Fruit fly (Drosophila melanogaster) whole organism, pupa: ENCODE data around the gene r.
A peak's percentile ranks its signal among the peaks of the same experiment; 100 is the strongest.

ENCODE experiments used
- CG10348 ChIP-seq: fragments of 200-800 bp; sonication (Bioruptor generic); IDR thresholded peaks from 2 replicates; pipeline ENCODE4 v1.3.6; 2022; ENCODE audit warnings: missing biosample characterization, missing genetic modification characterization
- CG12605 ChIP-seq: fragments of 200-800 bp; sonication (Bioruptor generic); IDR thresholded peaks from 2 replicates; pipeline ENCODE4 v1.3.6; 2022; ENCODE audit warnings: missing biosample characterization, missing genetic modification characterization
- CG13204 ChIP-seq: fragments of 200-800 bp; sonication (Bioruptor generic); optimal IDR thresholded peaks from 2 replicates; lab custom pipeline; 2018; ENCODE audit warnings: missing biosample characterization, mild to moderate bottlenecking, missing genetic modification characterization, moderate library complexity
- CG14655 ChIP-seq: fragments of 200-800 bp; sonication (Bioruptor generic); optimal IDR thresholded peaks from 3 replicates; lab custom pipeline; 2017; ENCODE audit warnings: mild to moderate bottlenecking, missing biosample characterization, missing genetic modification reagents, missing genetic modification characterization
- CG15710 ChIP-seq: fragments of 200-800 bp; sonication (Bioruptor generic); optimal IDR thresholded peaks from 2 replicates; lab custom pipeline; 2018; ENCODE audit warnings: missing biosample characterization, mild to moderate bottlenecking, missing genetic modification characterization, moderate library complexity
- CG17806 ChIP-seq: fragments of 200-800 bp; sonication (Bioruptor generic); optimal IDR thresholded peaks from 2 replicates; lab custom pipeline; 2018; ENCODE audit warnings: missing biosample characterization, mild to moderate bottlenecking, missing genetic modification characterization, moderate library complexity
- CG32121 ChIP-seq: fragments of 200-800 bp; sonication (Bioruptor generic); IDR thresholded peaks from 2 replicates; pipeline ENCODE4 v1.3.6; 2022; ENCODE audit warnings: missing biosample characterization, missing genetic modification characterization
- CG34367 ChIP-seq: fragments of 200-800 bp; sonication (Bioruptor generic); optimal IDR thresholded peaks from 2 replicates; lab custom pipeline; 2018; ENCODE audit warnings: missing biosample characterization, mild to moderate bottlenecking, missing genetic modification characterization
- CG4496 ChIP-seq: fragments of 200-800 bp; sonication (Bioruptor generic); IDR thresholded peaks from 3 replicates; pipeline ENCODE4 v1.3.6; 2022; ENCODE audit warnings: missing biosample characterization, missing genetic modification characterization
- CG8159 ChIP-seq: fragments of 200-800 bp; sonication (Bioruptor generic); optimal IDR thresholded peaks from 3 replicates; lab custom pipeline; 2018; ENCODE audit warnings: missing biosample characterization, mild to moderate bottlenecking, missing genetic modification characterization, moderate library complexity
- CG8301 ChIP-seq: fragments of 200-800 bp; sonication (Bioruptor generic); optimal IDR thresholded peaks from 2 replicates; lab custom pipeline; 2018; ENCODE audit warnings: missing biosample characterization, mild to moderate bottlenecking, missing genetic modification characterization
- CG9948 ChIP-seq: fragments of 200-800 bp; sonication (Bioruptor generic); optimal IDR thresholded peaks from 2 replicates; lab custom pipeline; 2018; ENCODE audit warnings: missing biosample characterization, mild to moderate bottlenecking, missing genetic modification characterization, moderate library complexity
- D1 ChIP-seq: fragments of 200-800 bp; sonication (Bioruptor generic); optimal IDR thresholded peaks from 2 replicates; lab custom pipeline; 2018; ENCODE audit warnings: missing biosample characterization, mild to moderate bottlenecking, missing genetic modification characterization, moderate library complexity
- EcR ChIP-seq: fragments of 200-800 bp; sonication (Bioruptor generic); optimal IDR thresholded peaks from 3 replicates; lab custom pipeline; 2019; ENCODE audit warnings: missing biosample characterization, missing genetic modification characterization, mild to moderate bottlenecking, moderate library complexity, missing genetic modification reagents
- Ets98B ChIP-seq: fragments of 200-800 bp; sonication (Bioruptor generic); IDR thresholded peaks from 2 replicates; pipeline ENCODE4 v1.3.6; 2022; ENCODE audit warnings: missing biosample characterization, missing genetic modification characterization
- Pif1A ChIP-seq: fragments of 200-800 bp; sonication (Bioruptor generic); optimal IDR thresholded peaks from 3 replicates; lab custom pipeline; 2016; ENCODE audit warnings: missing biosample characterization, missing genetic modification characterization
- Pif1B ChIP-seq: fragments of 200-800 bp; sonication (Bioruptor generic); optimal IDR thresholded peaks from 3 replicates; lab custom pipeline; 2016; ENCODE audit warnings: missing biosample characterization, missing genetic modification characterization
- Snoo ChIP-seq: fragments of 200-800 bp; sonication (Bioruptor generic); optimal IDR thresholded peaks from 3 replicates; lab custom pipeline; 2017; ENCODE audit warnings: missing biosample characterization, mild to moderate bottlenecking, missing genetic modification characterization, inconsistent platforms
- fd96Ca ChIP-seq: fragments of 200-800 bp; sonication (Bioruptor generic); IDR thresholded peaks from 3 replicates; pipeline ENCODE4 v1.3.6; 2022; ENCODE audit warnings: missing biosample characterization, missing genetic modification characterization
- gl ChIP-seq: fragments of 200-800 bp; sonication (Bioruptor generic); optimal IDR thresholded peaks from 2 replicates; lab custom pipeline; 2018; ENCODE audit warnings: missing biosample characterization, mild to moderate bottlenecking, missing genetic modification characterization
- rn ChIP-seq: fragments of 200-800 bp; sonication (Bioruptor generic); IDR thresholded peaks from 2 replicates; pipeline ENCODE4 v1.3.6; 2022; ENCODE audit warnings: missing biosample characterization, missing genetic modification characterization

Gene r

dm6 chrX:16687400-16688105 lies 32.4 kb downstream of the r start:
- TF ChIP-seq Pif1A (no peak), CG32121 (GFP tag; lab: Robert Waterston, UW) (no peak), Pif1B (no peak), CG9948 (tag; lab: Kevin White, UChicago) (no peak), Snoo (tag; lab: Kevin White, UChicago) (no peak), CG12605 (GFP tag; lab: Robert Waterston, UW) (no peak), EcR (GFP tag; lab: Kevin White, UChicago) (no peak), CG15710 (tag; lab: Kevin White, UChicago) (no peak), fd96Ca (GFP tag; lab: Robert Waterston, UW) (no peak), CG8159 (tag; lab: Kevin White, UChicago) (no peak), CG13204 (GFP tag; lab: Kevin White, UChicago) (no peak), CG8301 (tag; lab: Kevin White, UChicago) (no peak), CG10348 (GFP tag; lab: Robert Waterston, UW) (no peak), CG17806 (tag; lab: Kevin White, UChicago) (no peak)

DNA sequence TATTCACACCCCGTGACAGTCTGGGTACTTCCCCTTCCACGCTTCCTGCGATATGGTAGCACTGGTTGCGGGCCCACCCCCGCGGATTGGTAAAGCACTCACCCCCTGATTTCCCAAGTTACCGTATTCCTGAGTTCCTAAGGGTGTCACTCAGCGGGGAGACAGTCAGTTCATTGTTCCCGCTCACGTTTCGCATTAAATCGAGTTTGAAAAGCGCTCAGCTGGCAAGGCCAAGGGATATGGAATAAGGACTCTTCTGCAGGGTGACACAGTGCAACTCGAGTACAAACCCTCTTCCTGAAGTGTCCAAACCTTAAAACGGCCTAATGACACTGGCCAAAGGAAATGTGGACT lies 32.9 kb downstream of the r start:
- TF ChIP-seq CG4496 (GFP tag; lab: Robert Waterston, UW): no peak
- TF ChIP-seq rn (GFP tag; lab: Robert Waterston, UW): no peak
- no peak for TF ChIP-seq CG10348 (GFP tag; lab: Robert Waterston, UW)
- no peak for TF ChIP-seq CG34367
- TF ChIP-seq D1 (tag; lab: Kevin White, UChicago): no peak
- no peak for TF ChIP-seq CG14655 (GFP tag; lab: Kevin White, UChicago)
- no peak for TF ChIP-seq CG8159 (tag; lab: Kevin White, UChicago)
- no peak for TF ChIP-seq gl (tag; lab: Kevin White, UChicago)
- no peak for TF ChIP-seq Pif1A
- TF ChIP-seq EcR (GFP tag; lab: Kevin White, UChicago): no peak
- TF ChIP-seq Snoo (tag; lab: Kevin White, UChicago): no peak
- TF ChIP-seq CG13204 (GFP tag; lab: Kevin White, UChicago): no peak
- no peak for TF ChIP-seq CG17806 (tag; lab: Kevin White, UChicago)

DNA sequence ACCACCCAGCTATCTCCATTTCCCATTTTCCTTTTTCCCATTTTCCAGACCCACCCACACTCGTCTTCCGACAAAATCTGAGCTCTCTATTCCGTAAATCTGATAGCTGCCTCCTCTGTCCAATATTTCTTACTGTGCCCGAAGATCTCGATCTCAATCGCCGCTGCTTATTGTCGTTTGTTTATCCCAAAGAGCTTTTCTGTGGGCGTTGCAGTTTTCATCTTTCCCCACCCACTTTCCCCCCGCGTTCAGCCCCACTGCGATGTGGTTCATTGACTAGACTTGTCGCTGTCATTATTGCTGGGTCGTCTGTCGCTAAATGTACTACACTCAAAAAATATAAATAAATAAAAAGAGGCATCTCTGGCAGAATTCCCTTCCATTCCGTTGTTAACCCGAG lies 34.2 kb downstream of the r start:
- TF ChIP-seq CG10348 (GFP tag; lab: Robert Waterston, UW) (no peak), CG32121 (GFP tag; lab: Robert Waterston, UW) (no peak), Snoo (tag; lab: Kevin White, UChicago) (no peak), CG15710 (tag; lab: Kevin White, UChicago) (no peak), Ets98B (GFP tag; lab: Robert Waterston, UW) (no peak), CG4496 (GFP tag; lab: Robert Waterston, UW) (no peak), rn (GFP tag; lab: Robert Waterston, UW) (no peak), CG12605 (GFP tag; lab: Robert Waterston, UW) (no peak), D1 (tag; lab: Kevin White, UChicago) (no peak), CG8159 (tag; lab: Kevin White, UChicago) (no peak), EcR (GFP tag; lab: Kevin White, UChicago) (no peak), CG9948 (tag; lab: Kevin White, UChicago) (no peak), CG8301 (tag; lab: Kevin White, UChicago) (no peak), fd96Ca (GFP tag; lab: Robert Waterston, UW) (no peak), CG13204 (GFP tag; lab: Kevin White, UChicago) (no peak), gl (tag; lab: Kevin White, UChicago) (no peak), CG17806 (tag; lab: Kevin White, UChicago) (no peak)

dm6 chrX:16689966-16690365 lies 34.8 kb downstream of the r start:
- TF ChIP-seq Snoo (tag; lab: Kevin White, UChicago): no peak
- TF ChIP-seq CG14655 (GFP tag; lab: Kevin White, UChicago): peak; percentile 20
- no peak for TF ChIP-seq CG13204 (GFP tag; lab: Kevin White, UChicago)
- TF ChIP-seq CG9948 (tag; lab: Kevin White, UChicago): peak; percentile 21
- TF ChIP-seq CG17806 (tag; lab: Kevin White, UChicago): peak; percentile 31
- no peak for TF ChIP-seq CG32121 (GFP tag; lab: Robert Waterston, UW)
- TF ChIP-seq CG8159 (tag; lab: Kevin White, UChicago): peak; percentile 35
- TF ChIP-seq CG15710 (tag; lab: Kevin White, UChicago): peak; percentile 13

DNA sequence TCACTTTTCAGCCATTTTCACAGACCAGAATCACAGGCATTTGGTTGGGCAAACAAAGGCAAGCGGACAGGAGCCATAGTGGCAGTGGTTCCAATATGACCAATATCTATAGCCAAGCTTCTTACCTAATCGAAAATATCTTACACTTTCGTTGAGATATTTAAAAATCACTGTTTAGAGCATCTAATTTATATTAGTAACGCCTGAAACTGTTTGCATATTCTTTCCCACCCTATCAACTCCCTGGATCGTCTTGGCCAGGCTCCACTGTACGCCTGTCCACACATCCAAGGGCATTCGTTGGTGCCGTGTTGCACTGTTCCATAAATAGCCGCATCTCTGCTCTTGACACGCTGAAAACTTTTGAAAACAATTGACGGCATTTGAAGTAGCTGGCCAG lies 35.3 kb downstream of the r start:
- TF ChIP-seq CG17806 (tag; lab: Kevin White, UChicago) (peak; percentile 36), CG9948 (tag; lab: Kevin White, UChicago) (peak; percentile 50), CG8159 (tag; lab: Kevin White, UChicago) (peak; percentile 4), Pif1B (peak; percentile 39), CG4496 (GFP tag; lab: Robert Waterston, UW) (peak; percentile 44; the same call in 1 of the 3 replicates), fd96Ca (GFP tag; lab: Robert Waterston, UW) (peak; percentile 62; the same call in 1 of the 3 replicates), Pif1A (peak; percentile 46), CG14655 (GFP tag; lab: Kevin White, UChicago) (peak; percentile 60), CG12605 (GFP tag; lab: Robert Waterston, UW) (peak; percentile 48; the same call in 1 of the 2 replicates), CG13204 (GFP tag; lab: Kevin White, UChicago) (no peak), rn (GFP tag; lab: Robert Waterston, UW) (no peak), D1 (tag; lab: Kevin White, UChicago) (no peak), CG8301 (tag; lab: Kevin White, UChicago) (peak; percentile 52), CG34367 (peak; percentile 12)
